Fruit fly (Drosophila melanogaster): ENCODE measurements around the gene Taf10b.

Taf10b gene

dm6 chr2L:2751904-2752459 lies 15.7 kb downstream of the Taf10b start, which contains the start of gene Bacc (continued):
- TF ChIP-seq Bgb (GFP tag; IDR thresholded peaks at IDR 0.05; ENCODE audit: partially characterized antibody) (no peak), ssp (GFP tag; IDR thresholded peaks at IDR 0.05) (no peak), CG8290 (GFP tag; optimal IDR thresholded peaks at IDR 0.05) (peak; percentile 28), CG8290 (tag; optimal IDR thresholded peaks at IDR 0.05) (peak in 1 of 2 experiments; percentile 82), CG4282 (GFP tag; optimal IDR thresholded peaks at IDR 0.05) (no peak), sima (GFP tag; optimal IDR thresholded peaks at IDR 0.05) (peak; percentile 62), CG18599 (GFP tag; optimal IDR thresholded peaks at IDR 0.05) (peak; percentile 95), Jarid2 (GFP tag; optimal IDR thresholded peaks at IDR 0.05) (peak; percentile 61), CG13775 (GFP tag; optimal IDR thresholded peaks at IDR 0.05) (peak; percentile 91), Rx (GFP tag; IDR thresholded peaks at IDR 0.05) (no peak), sd (tag; optimal IDR thresholded peaks at IDR 0.05) (peak; percentile 28), Vsx1 (GFP tag; optimal IDR thresholded peaks at IDR 0.05) (peak; percentile 75), CG9609 (GFP tag; optimal IDR thresholded peaks at IDR 0.05) (peak; percentile 93), BEAF-32 (GFP tag; optimal IDR thresholded peaks at IDR 0.05) (no peak), tio (GFP tag; optimal IDR thresholded peaks at IDR 0.05) (peak; percentile 93), CG3163 (GFP tag; optimal IDR thresholded peaks at IDR 0.05) (peak; percentile 67), Sox100B (GFP tag; optimal IDR thresholded peaks at IDR 0.05) (peak; percentile 92), Ptx1 (GFP tag; IDR thresholded peaks at IDR 0.05) (no peak), YL-1 (GFP tag; optimal IDR thresholded peaks at IDR 0.05) (peak; percentile 17), grn (GFP tag; optimal IDR thresholded peaks at IDR 0.05) (no peak), CG7786 (GFP tag; optimal IDR thresholded peaks at IDR 0.05) (peak; percentile 93), pita (GFP tag; optimal IDR thresholded peaks at IDR 0.05) (no peak), CG3847 (GFP tag; IDR thresholded peaks at IDR 0.05) (no peak), peb (GFP tag; IDR thresholded peaks at IDR 0.05) (no peak), CG31224 (GFP tag; IDR thresholded peaks at IDR 0.05) (no peak), CG3065 (GFP tag; optimal IDR thresholded peaks at IDR 0.05) (no peak), Fer1 (GFP tag; optimal IDR thresholded peaks at IDR 0.05) (peak; percentile 91), CG15601 (tag; optimal IDR thresholded peaks at IDR 0.05) (peak; percentile 76), sisA (GFP tag; IDR thresholded peaks at IDR 0.05) (no peak), Ssrp (tag; optimal IDR thresholded peaks at IDR 0.05) (peak; percentile 81), kay (GFP tag; optimal IDR thresholded peaks at IDR 0.05) (peak; percentile 50), vvl (GFP tag; IDR thresholded peaks at IDR 0.05) (no peak), prd (optimal IDR thresholded peaks at IDR 0.05) (no peak), prd (GFP tag; IDR thresholded peaks at IDR 0.05) (no peak), onecut (GFP tag; IDR thresholded peaks at IDR 0.05) (peak; percentile 65; the same call in 1 of the 2 replicates), CG6765 (GFP tag; optimal IDR thresholded peaks at IDR 0.05) (peak; percentile 73), CG34224 (GFP tag; IDR thresholded peaks at IDR 0.05; ENCODE audit: partially characterized antibody) (no peak), CG4820 (GFP tag; optimal IDR thresholded peaks at IDR 0.05) (peak; percentile 80), CG17612 (GFP tag; IDR thresholded peaks at IDR 0.05) (no peak), CG13296 (GFP tag; optimal IDR thresholded peaks at IDR 0.05) (peak; percentile 87), CG4360 (GFP tag; IDR thresholded peaks at IDR 0.05) (no peak), CG4617 (GFP tag; optimal IDR thresholded peaks at IDR 0.05; ENCODE audit: borderline replicate concordance) (peak; percentile 67), pum (GFP tag; optimal IDR thresholded peaks at IDR 0.05) (peak; percentile 70), CG7556 (GFP tag; optimal IDR thresholded peaks at IDR 0.05) (peak; percentile 95), Lhr (GFP tag; optimal IDR thresholded peaks at IDR 0.05) (peak; percentile 62), ems (GFP tag; optimal IDR thresholded peaks at IDR 0.05) (peak; percentile 78), GATAe (GFP tag; conservative IDR thresholded peaks at IDR 0.05) (no peak), Opbp (GFP tag; IDR thresholded peaks at IDR 0.05; ENCODE audit: partially characterized antibody) (no peak), Sox102F (GFP tag; optimal IDR thresholded peaks at IDR 0.05) (peak; percentile 88), fu2 (GFP tag; optimal IDR thresholded peaks at IDR 0.05) (peak; percentile 87), crc (GFP tag; optimal IDR thresholded peaks at IDR 0.05) (peak; percentile 90)

Data from whole organism, embryonic.